Worm (Caenorhabditis elegans): Measurements from ENCODE around the gene F07A11.5.

The F07A11.5 gene

DNA sequence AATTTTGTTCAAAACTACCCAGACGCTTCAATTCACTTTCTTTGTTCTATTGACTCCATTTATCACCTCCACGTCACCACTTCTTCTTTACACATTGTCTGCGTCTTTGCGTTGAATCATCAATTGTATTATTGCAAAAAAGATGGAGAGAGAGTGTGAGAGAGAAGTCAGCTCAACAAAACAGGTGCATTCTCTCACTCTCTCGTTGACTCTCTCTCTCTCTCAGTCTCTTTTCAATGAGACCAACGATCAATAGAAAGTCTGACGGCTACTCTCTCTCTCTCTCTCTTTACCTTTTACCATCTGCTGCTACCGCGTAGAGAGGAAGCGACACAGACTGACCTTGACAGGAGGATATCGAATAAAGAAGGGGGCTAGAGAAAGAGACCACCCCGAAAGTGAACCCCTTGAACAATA, 23.7 kb downstream of the F07A11.5 start:
- TF ChIP-seq mep-1 (tag; optimal IDR thresholded peaks at IDR 0.05) = peak; percentile 87
- TF ChIP-seq mdt-29 (GFP tag; IDR thresholded peaks at IDR 0.05) = no peak
- TF ChIP-seq madf-5 (GFP tag; IDR thresholded peaks at IDR 0.05) = no peak
- TF ChIP-seq unc-62 (GFP tag; optimal IDR thresholded peaks at IDR 0.05 in 1 of 2) = peak in 1 of 2 experiments; percentile 100
- TF ChIP-seq unc-62 (tag; optimal IDR thresholded peaks at IDR 0.05) = no peak
- no peak for TF ChIP-seq D1046.2 (GFP tag; IDR thresholded peaks at IDR 0.05)
- no peak for TF ChIP-seq vab-7 (GFP tag; IDR thresholded peaks at IDR 0.05)
- TF ChIP-seq egl-43 (GFP tag; IDR thresholded peaks at IDR 0.05) = peak; percentile 71; the same call in 1 of the 2 replicates
- no peak for TF ChIP-seq F49E8.2 (tag; optimal IDR thresholded peaks at IDR 0.05; ENCODE audit: borderline replicate concordance)
- no peak for TF ChIP-seq tag-97 (GFP tag; IDR thresholded peaks at IDR 0.05)
- peak; percentile 49 for TF ChIP-seq set-16 (GFP tag; IDR thresholded peaks at IDR 0.05)
- TF ChIP-seq lir-3 (tag; optimal IDR thresholded peaks at IDR 0.05) = no peak
- no peak for TF ChIP-seq dmd-8 (GFP tag; IDR thresholded peaks at IDR 0.05)
- no peak for TF ChIP-seq ztf-7 (tag; optimal IDR thresholded peaks at IDR 0.05)
- peak; percentile 96 for TF ChIP-seq nhr-6 (tag; optimal IDR thresholded peaks at IDR 0.05)
- 0 out of 2 replicates have a peak, but pooled peaks have one; percentile 28 for TF ChIP-seq snpc-1.2 (GFP tag; IDR thresholded peaks at IDR 0.05)
- TF ChIP-seq nhr-42 (GFP tag; IDR thresholded peaks at IDR 0.05) = no peak
- TF ChIP-seq rbr-2 (tag; optimal IDR thresholded peaks at IDR 0.05) = peak; percentile 80
- no peak for TF ChIP-seq zfp-3 (GFP tag; conservative IDR thresholded peaks at IDR 0.05)
- peak; percentile 96 for TF ChIP-seq aha-1 (tag)
- TF ChIP-seq lim-7 (GFP tag; IDR thresholded peaks at IDR 0.05) = 0 out of 2 replicates have a peak, but pooled peaks have one; percentile 4
- peak; percentile 45; the same call in 1 of the 2 replicates for TF ChIP-seq lin-38 (GFP tag; IDR thresholded peaks at IDR 0.05)
- peak; percentile 32 for TF ChIP-seq dpl-1 (GFP tag; optimal IDR thresholded peaks at IDR 0.05)
- TF ChIP-seq Y5F2A.4 (GFP tag; optimal IDR thresholded peaks at IDR 0.05) = no peak
- TF ChIP-seq hlh-30 (tag; optimal IDR thresholded peaks at IDR 0.05; ENCODE audit: insufficient read depth) = peak; percentile 76
- no peak for TF ChIP-seq ZK546.5 (tag; optimal IDR thresholded peaks at IDR 0.05)
- TF ChIP-seq fkh-10 (GFP tag; optimal IDR thresholded peaks at IDR 0.05) = peak; percentile 37
- TF ChIP-seq ama-1 (optimal IDR thresholded peaks at IDR 0.05) = peak; percentile 88
- TF ChIP-seq gei-8 (GFP tag; optimal IDR thresholded peaks at IDR 0.05) = no peak
- TF ChIP-seq nhr-48 (tag; optimal IDR thresholded peaks at IDR 0.05) = peak; percentile 92
- TF ChIP-seq arid-1 (GFP tag; conservative IDR thresholded peaks at IDR 0.05) = peak; percentile 45
- peak; percentile 56 for TF ChIP-seq duxl-1 (tag; optimal IDR thresholded peaks at IDR 0.05; ENCODE audit: poor library complexity)
- TF ChIP-seq ceh-32 (tag; optimal IDR thresholded peaks at IDR 0.05; ENCODE audit: poor library complexity) = no peak
- no peak for TF ChIP-seq ZK337.2 (GFP tag; IDR thresholded peaks at IDR 0.05)
- TF ChIP-seq T20F7.1 (GFP tag; optimal IDR thresholded peaks at IDR 0.05) = no peak
- peak; percentile 57; the same call in 1 of the 2 replicates for TF ChIP-seq tra-1 (GFP tag; IDR thresholded peaks at IDR 0.05)
- TF ChIP-seq lin-39 (tag; optimal IDR thresholded peaks at IDR 0.05) = no peak
- peak; percentile 60; the same call in 1 of the 2 replicates for TF ChIP-seq dmd-9 (GFP tag; IDR thresholded peaks at IDR 0.05)
- peak; percentile 83 for TF ChIP-seq nhr-28 (tag; optimal IDR thresholded peaks at IDR 0.05)
- no peak for TF ChIP-seq attf-4 (tag; optimal IDR thresholded peaks at IDR 0.05)
- peak; percentile 86 for TF ChIP-seq nhr-11 (tag; optimal IDR thresholded peaks at IDR 0.05)
- TF ChIP-seq saeg-2 (GFP tag; IDR thresholded peaks at IDR 0.05) = peak; percentile 45; the same call in 1 of the 2 replicates
- no peak for TF ChIP-seq ztf-11 (tag; optimal IDR thresholded peaks at IDR 0.05)
- no peak for TF ChIP-seq Y48G9A.11 (GFP tag; IDR thresholded peaks at IDR 0.05)
- 0 out of 2 replicates have a peak, but pooled peaks have one; percentile 6 for TF ChIP-seq ceh-20 (GFP tag; IDR thresholded peaks at IDR 0.05)
- no peak for TF ChIP-seq ceh-82 (tag; optimal IDR thresholded peaks at IDR 0.05)
- peak; percentile 72 for TF ChIP-seq ceh-28 (tag; optimal IDR thresholded peaks at IDR 0.05)
- TF ChIP-seq zip-11 (GFP tag; IDR thresholded peaks at IDR 0.05) = no peak
- peak in 1 of 2 experiments; percentile 36 for TF ChIP-seq hif-1 (tag; optimal IDR thresholded peaks at IDR 0.05)
- TF ChIP-seq daf-16 (GFP tag; optimal IDR thresholded peaks at IDR 0.05) = peak in 1 of 2 experiments; percentile 48
- peak; percentile 76 for TF ChIP-seq daf-16 (tag; optimal IDR thresholded peaks at IDR 0.05)
- TF ChIP-seq ctbp-1 (GFP tag; IDR thresholded peaks at IDR 0.05) = 0 out of 2 replicates have a peak, but pooled peaks have one; percentile 30

Data from whole organism, L4 larva.